Fruit fly (Drosophila melanogaster): Measurements from ENCODE around the gene pon.
A peak's percentile ranks its signal among the peaks of the same experiment; 100 is the strongest.

Gene pon

DNA sequence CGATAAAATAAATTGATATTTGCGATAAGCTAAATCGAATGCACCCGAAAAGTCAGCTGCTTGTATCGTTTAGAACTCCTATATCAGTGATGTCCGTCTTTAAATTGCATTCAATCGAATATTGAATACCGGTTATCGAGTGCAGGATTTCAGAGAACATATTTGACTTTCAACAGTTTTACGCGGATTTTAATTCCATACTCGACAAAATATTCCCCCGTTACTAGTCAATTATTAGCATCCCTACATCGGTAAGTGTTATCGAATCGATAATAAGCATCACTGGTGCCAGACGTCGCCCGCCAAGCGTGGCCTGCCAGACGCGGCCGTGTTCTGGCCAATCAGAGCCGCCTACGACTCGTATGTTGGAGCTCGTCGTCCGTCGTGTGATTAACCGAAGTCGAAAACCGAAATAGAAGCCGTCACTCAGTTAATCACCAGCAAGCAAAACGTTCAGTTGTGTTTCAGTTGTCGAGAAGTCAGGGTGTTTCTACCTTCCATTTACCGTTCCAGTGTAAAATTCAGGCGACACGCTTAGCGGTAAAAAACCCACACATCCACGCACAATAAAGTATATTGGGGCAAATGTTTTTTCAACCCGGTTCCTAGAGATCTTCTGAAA is 51.8 kb downstream of the pon start, which contains the start of gene ctp (continued):
- TF ChIP-seq CG5245 (GFP tag; optimal IDR thresholded peaks at IDR 0.05) (no peak), chinmo (GFP tag; IDR thresholded peaks at IDR 0.05; ENCODE audit: partially characterized antibody) (peak; percentile 77; the same call in 3 of the 4 replicates), gro (GFP tag; optimal IDR thresholded peaks at IDR 0.05) (peak; percentile 38), NC2β (GFP tag; optimal IDR thresholded peaks at IDR 0.05) (peak; percentile 24), ac (GFP tag; optimal IDR thresholded peaks at IDR 0.05) (no peak), sr (GFP tag; IDR thresholded peaks at IDR 0.05) (no peak; the same call in 2 of the 3 replicates), CG13775 (GFP tag; optimal IDR thresholded peaks at IDR 0.05) (peak; percentile 44), CG32532 (GFP tag; IDR thresholded peaks at IDR 0.05) (peak; percentile 57; the same call in 1 of the 2 replicates), CG2199 (GFP tag; IDR thresholded peaks at IDR 0.05) (no peak), ttk (GFP tag; IDR thresholded peaks at IDR 0.05) (no peak), Xrp1 (GFP tag; IDR thresholded peaks at IDR 0.05) (peak; percentile 44; the same call in 1 of the 2 replicates), bcd (GFP tag; optimal IDR thresholded peaks at IDR 0.05) (peak; percentile 16), zfh2 (GFP tag; optimal IDR thresholded peaks at IDR 0.05) (peak; percentile 78), H15 (GFP tag; IDR thresholded peaks at IDR 0.05) (peak; percentile 27; the same call in 1 of the 3 replicates), CG2889 (GFP tag; IDR thresholded peaks at IDR 0.05) (no peak), CG4424 (GFP tag; optimal IDR thresholded peaks at IDR 0.05) (peak; percentile 26), Six4 (GFP tag; optimal IDR thresholded peaks at IDR 0.05) (no peak), Drgx (GFP tag; IDR thresholded peaks at IDR 0.05) (no peak; the same call in 1 of the 2 replicates), CG4707 (GFP tag; optimal IDR thresholded peaks at IDR 0.05) (peak; percentile 11), CG1233 (GFP tag; optimal IDR thresholded peaks at IDR 0.05) (no peak), pzg (GFP tag; optimal IDR thresholded peaks at IDR 0.05) (peak; percentile 70), Kr (GFP tag; optimal IDR thresholded peaks at IDR 0.05) (no peak), MESR4 (GFP tag; optimal IDR thresholded peaks at IDR 0.05) (peak; percentile 45), ems (GFP tag; optimal IDR thresholded peaks at IDR 0.05) (peak; percentile 23), Nf-YA (GFP tag; IDR thresholded peaks at IDR 0.05) (peak; percentile 88), CG13624 (GFP tag; optimal IDR thresholded peaks at IDR 0.05) (peak; percentile 51), CG10274 (GFP tag; optimal IDR thresholded peaks at IDR 0.05) (no peak), pho (GFP tag; optimal IDR thresholded peaks at IDR 0.05) (peak; percentile 55), Mrtf (GFP tag; IDR thresholded peaks at IDR 0.05) (no peak), CG10321 (GFP tag; IDR thresholded peaks at IDR 0.05) (no peak), danr (GFP tag; IDR thresholded peaks at IDR 0.05) (no peak), zen (tag; optimal IDR thresholded peaks at IDR 0.05) (peak; percentile 45), bbx (GFP tag; IDR thresholded peaks at IDR 0.05; ENCODE audit: partially characterized antibody) (peak; percentile 58), scrt (GFP tag; optimal IDR thresholded peaks at IDR 0.05) (peak; percentile 52), CG14860 (GFP tag; IDR thresholded peaks at IDR 0.05; ENCODE audit: partially characterized antibody) (peak; percentile 71), CG9437 (GFP tag; optimal IDR thresholded peaks at IDR 0.05) (peak; percentile 11), Asciz (GFP tag; optimal IDR thresholded peaks at IDR 0.05) (peak; percentile 100), Lim3 (GFP tag; IDR thresholded peaks at IDR 0.05) (no peak), yki (optimal IDR thresholded peaks at IDR 0.05) (no peak), H2.0 (GFP tag; IDR thresholded peaks at IDR 0.05) (peak; percentile 4; the same call in 1 of the 2 replicates), CG2875 (GFP tag; optimal IDR thresholded peaks at IDR 0.05) (no peak), CG12299 (tag; optimal IDR thresholded peaks at IDR 0.05) (no peak), CG32772 (GFP tag; IDR thresholded peaks at IDR 0.05) (no peak), CG16779 (GFP tag; IDR thresholded peaks at IDR 0.05) (no peak), cwo (GFP tag; optimal IDR thresholded peaks at IDR 0.05) (no peak), sug (tag; optimal IDR thresholded peaks at IDR 0.05) (peak; percentile 58), lab (GFP tag; optimal IDR thresholded peaks at IDR 0.05) (peak; percentile 65), CG18619 (GFP tag; optimal IDR thresholded peaks at IDR 0.05) (no peak), sens-2 (GFP tag; IDR thresholded peaks at IDR 0.05) (no peak), nerfin-1 (tag; optimal IDR thresholded peaks at IDR 0.05) (peak; percentile 30), Dbx (GFP tag; IDR thresholded peaks at IDR 0.05) (peak; percentile 66; the same call in 1 of the 3 replicates)

All from whole organism, embryonic.